Worm (Caenorhabditis elegans) whole organism, L1 larva: ENCODE data around the gene W01D2.6.

Experiments
- alr-1 ChIP-seq: fragments of 200-800 bp; sonication (Bioruptor generic); optimal IDR thresholded peaks from 2 replicates; lab custom pipeline; 2018; ENCODE audit warnings: borderline replicate concordance, mild to moderate bottlenecking, missing genetic modification characterization, missing compliant biosample characterization
- aly-2 ChIP-seq: fragments of 150-350 bp; optimal IDR thresholded peaks from 2 replicates; lab custom pipeline; 2014; ENCODE audit warnings: missing biosample characterization, missing genetic modification characterization
- efl-1 ChIP-seq, 4 experiments: fragments of 150-350 bp; optimal IDR thresholded peaks in 3 of 4; peaks in 1 of 4; 1 replicate in 1 of 4; 2 replicates in 3 of 4; lab custom pipeline; 2014; ENCODE audit warnings: missing biosample characterization in 2 of 4, missing genetic modification characterization in 2 of 4, missing genetic modification reagents in 2 of 4
- fos-1 ChIP-seq: fragments of 150-350 bp; optimal IDR thresholded peaks from 2 replicates; lab custom pipeline; 2014; ENCODE audit warnings: missing biosample characterization, missing genetic modification characterization
- lsy-2 ChIP-seq, 2 experiments: fragments of 150-350 bp; optimal IDR thresholded peaks; 2 replicates each; lab custom pipeline; 2014; ENCODE audit warnings: missing biosample characterization in 2 of 2, missing genetic modification characterization in 2 of 2
- nhr-11 ChIP-seq: fragments of 150-350 bp; optimal IDR thresholded peaks from 2 replicates; lab custom pipeline; 2014; ENCODE audit warnings: missing biosample characterization, missing genetic modification characterization
- nhr-28 ChIP-seq: fragments of 150-350 bp; optimal IDR thresholded peaks from 2 replicates; lab custom pipeline; 2014; ENCODE audit warnings: missing biosample characterization, missing genetic modification characterization
- nhr-76 ChIP-seq: sonication (generic microtip); optimal IDR thresholded peaks from 2 replicates; lab custom pipeline; 2017; ENCODE audit warnings: missing biosample characterization, missing genetic modification characterization
- pag-3 ChIP-seq: sonication (generic microtip); optimal IDR thresholded peaks from 2 replicates; lab custom pipeline; 2017; ENCODE audit warnings: missing genetic modification characterization, mild to moderate bottlenecking, missing compliant biosample characterization, antibody characterized with exemption, borderline replicate concordance; ENCODE audit not compliant: insufficient read depth
- unc-62 ChIP-seq: fragments of 150-350 bp; optimal IDR thresholded peaks from 2 replicates; lab custom pipeline; 2014; ENCODE audit warnings: missing biosample characterization, missing genetic modification reagents, missing genetic modification characterization

- TF ChIP-seq nhr-28 (no peak), aly-2 (no peak), nhr-76 (tag; lab: Kevin White, UChicago) (no peak), efl-1 (optimal IDR thresholded peaks at IDR 0.05; lab: Kevin White, UChicago) (peak; percentile 33 to 82), efl-1 (GFP tag; optimal IDR thresholded peaks at IDR 0.05 in 1 of 2; lab: Kevin White, UChicago) (peak; percentile 88 to 98), fos-1 (no peak), nhr-11 (tag; lab: Kevin White, UChicago) (no peak), unc-62 (no peak), alr-1 (no peak), lsy-2 (tag; optimal IDR thresholded peaks at IDR 0.05; lab: Kevin White, UChicago) (peak in 1 of 2 experiments; percentile 37), pag-3 (tag; lab: Kevin White, UChicago) (no peak)
Observed at ce11 chrII:14856922-14857321, 48.1 kb downstream of the W01D2.6 start, which contains the start of gene rbm-28.
